Worm (Caenorhabditis elegans) whole organism, late embryonic: ENCODE data around the gene C03C10.5.

ENCODE experiments used
- elt-2 ChIP-seq: sonication (generic microtip); optimal IDR thresholded peaks from 2 replicates; lab custom pipeline; 2016; ENCODE audit warnings: missing genetic modification reagents, missing genetic modification characterization, missing compliant biosample characterization
- fkh-6 ChIP-seq: sonication (generic microtip); optimal IDR thresholded peaks from 2 replicates; lab custom pipeline; 2016; ENCODE audit warnings: missing genetic modification characterization, missing compliant biosample characterization
- hlh-15 ChIP-seq: sonication (generic microtip); optimal IDR thresholded peaks from 2 replicates; lab custom pipeline; 2016; ENCODE audit warnings: missing genetic modification characterization, missing compliant biosample characterization
- hlh-30 ChIP-seq: sonication (generic microtip); optimal IDR thresholded peaks from 2 replicates; lab custom pipeline; 2017; ENCODE audit warnings: antibody characterized with exemption, missing genetic modification characterization, missing compliant biosample characterization; ENCODE audit not compliant: insufficient read depth
- unc-3 ChIP-seq, 2 experiments: fragments of 200-800 bp in 1 of 2; sonication (Bioruptor generic) in 1 of 2; sonication (generic microtip) in 1 of 2; conservative IDR thresholded peaks in 1 of 2; optimal IDR thresholded peaks in 1 of 2; 2 replicates each; pipeline versions ENCODE4 v1.3.6 to Lab custom; 2016 to 2022; ENCODE audit warnings: missing compliant biosample characterization in 2 of 2, missing genetic modification characterization in 2 of 2, missing genetic modification reagents in 1 of 2
- unc-42 ChIP-seq: sonication (generic microtip); optimal IDR thresholded peaks from 2 replicates; lab custom pipeline; 2016; ENCODE audit warnings: missing genotype, missing genetic modification characterization, missing compliant biosample characterization

C03C10.5 gene

DNA sequence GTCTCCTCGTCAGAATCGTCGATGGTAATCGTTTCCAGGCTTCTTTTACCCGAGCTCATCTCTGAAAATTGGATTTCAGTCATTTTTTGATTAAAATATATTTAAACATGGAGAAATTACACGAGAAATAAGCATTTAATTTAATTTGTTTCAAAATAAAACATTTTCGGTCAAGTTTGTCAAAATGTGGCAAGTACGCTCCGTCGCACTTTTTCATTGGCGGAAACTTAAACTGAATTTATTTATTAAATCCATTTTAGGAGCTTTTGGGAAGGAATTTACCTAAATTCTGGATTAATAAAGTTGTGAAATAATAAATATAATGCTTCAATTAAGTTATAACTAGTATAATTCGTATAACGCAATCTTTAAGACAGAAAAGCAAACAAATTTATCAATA lies 34.0 kb downstream of the C03C10.5 start, which contains the start of gene rcq-5:
Gene rcq-5 (minus strand): TSS at position 83 of the 400 bp plus-strand sequence.
- TF ChIP-seq unc-42 (tag; lab: Kevin White, UChicago) (peak; percentile 78), hlh-15 (no peak)

DNA sequence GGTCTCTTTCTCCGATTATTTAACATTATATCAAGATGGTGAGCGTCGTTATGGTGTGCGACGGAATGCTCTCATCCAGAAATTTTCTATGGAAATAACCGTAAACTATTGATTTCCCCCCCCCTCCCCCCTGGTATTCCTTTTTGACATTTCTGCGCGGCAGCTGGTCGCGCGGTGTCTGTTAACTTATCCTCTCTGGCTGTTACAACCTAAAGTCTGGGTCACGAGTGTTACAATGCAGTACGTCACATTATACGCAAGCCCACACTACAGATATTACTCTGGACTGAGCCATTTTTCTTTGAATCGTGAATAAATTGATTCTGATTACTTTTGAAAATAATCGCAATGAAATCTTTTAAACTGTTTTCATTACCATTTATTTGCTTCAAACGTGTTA lies 42.8 kb downstream of the C03C10.5 start:
- TF ChIP-seq fkh-6 (tag; lab: Kevin White, UChicago) = no peak
- TF ChIP-seq hlh-30 = peak; percentile 57
- TF ChIP-seq, all 69 proteins: peak for 1

DNA sequence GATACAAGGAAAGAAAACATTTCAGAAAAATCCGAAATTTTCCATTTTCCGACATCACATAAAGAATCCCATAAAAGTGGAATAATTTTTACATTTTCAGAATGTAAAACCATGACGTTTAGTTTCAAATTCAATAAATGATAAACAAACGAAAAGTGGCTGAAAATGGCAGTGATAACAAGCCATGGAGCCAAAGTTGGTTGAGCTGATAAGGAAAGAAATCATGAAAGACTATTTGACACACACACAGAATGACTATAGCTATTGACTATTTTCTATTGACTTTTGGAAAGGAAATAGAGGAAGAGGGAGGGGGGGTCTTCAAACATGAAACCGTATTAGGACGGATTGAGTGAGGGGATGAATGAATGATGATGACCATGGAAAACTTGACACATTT lies 52.1 kb downstream of the C03C10.5 start:
- no peak for TF ChIP-seq unc-3 (GFP tag; conservative IDR thresholded peaks at IDR 0.05; lab: Robert Waterston, UW)
- no peak for TF ChIP-seq unc-3 (tag; optimal IDR thresholded peaks at IDR 0.05; lab: Kevin White, UChicago)
- peak; percentile 80 for TF ChIP-seq elt-2 (tag; lab: Kevin White, UChicago)
